Fruit fly (Drosophila melanogaster) ovary, adult (tissue): ENCODE data around the gene CG31626.

Source experiments
- CG17801 ChIP-seq: fragments of 200-800 bp; optimal IDR thresholded peaks from 2 replicates; lab custom pipeline; 2019; ENCODE audit warnings: missing biosample characterization, mild to moderate bottlenecking, missing genetic modification characterization, moderate library complexity; ENCODE audit not compliant: partially characterized antibody

Gene CG31626

dm6 chr2L:21236633-21237032 is at the start of gene CG31626:
CG31626 (minus strand) TSS chr2L:21236733.
- TF ChIP-seq CG17801 (GFP tag; lab: Kevin White, UChicago) = no peak

- TF ChIP-seq CG17801 (GFP tag; lab: Kevin White, UChicago) = no peak
Observed at dm6 chr2L:21268140-21268539, 31.6 kb upstream of the CG31626 start.

- no peak for TF ChIP-seq CG17801 (GFP tag; lab: Kevin White, UChicago)
Observed at dm6 chr2L:21266277-21266676, 29.7 kb upstream of the CG31626 start.

- peak; percentile 29 for TF ChIP-seq CG17801 (GFP tag; lab: Kevin White, UChicago)
Observed at dm6 chr2L:21263470-21264146, 27.1 kb upstream of the CG31626 start.

dm6 chr2L:21262832-21263231 is 26.3 kb upstream of the CG31626 start, which contains the start of gene CG8671:
CG8671 (plus strand) TSS chr2L:21262956.
- TF ChIP-seq CG17801 (GFP tag; lab: Kevin White, UChicago) = no peak

- TF ChIP-seq CG17801 (GFP tag; lab: Kevin White, UChicago) = no peak
Observed at dm6 chr2L:21260869-21261268, 24.3 kb upstream of the CG31626 start.

- TF ChIP-seq CG17801 (GFP tag; lab: Kevin White, UChicago) = no peak
Observed at dm6 chr2L:21259008-21259407, 22.5 kb upstream of the CG31626 start.

dm6 chr2L:21251750-21252149 is 15.2 kb upstream of the CG31626 start:
- TF ChIP-seq CG17801 (GFP tag; lab: Kevin White, UChicago) = no peak

- TF ChIP-seq CG17801 (GFP tag; lab: Kevin White, UChicago) = peak; percentile 32
Observed at dm6 chr2L:21250519-21251336, 14.2 kb upstream of the CG31626 start.

- TF ChIP-seq CG17801 (GFP tag; lab: Kevin White, UChicago) = no peak
Observed at dm6 chr2L:21248877-21249276, 12.3 kb upstream of the CG31626 start.

dm6 chr2L:21247967-21248366 is 11.4 kb upstream of the CG31626 start:
- TF ChIP-seq CG17801 (GFP tag; lab: Kevin White, UChicago) = no peak

- TF ChIP-seq CG17801 (GFP tag; lab: Kevin White, UChicago) = no peak
Observed at dm6 chr2L:21246687-21247086, 10.2 kb upstream of the CG31626 start.

- no peak for TF ChIP-seq CG17801 (GFP tag; lab: Kevin White, UChicago)
Observed at dm6 chr2L:21245093-21245736, 8.7 kb upstream of the CG31626 start.

dm6 chr2L:21243964-21244466 is 7.5 kb upstream of the CG31626 start:
- TF ChIP-seq CG17801 (GFP tag; lab: Kevin White, UChicago) = no peak

- no peak for TF ChIP-seq CG17801 (GFP tag; lab: Kevin White, UChicago)
Observed at dm6 chr2L:21242369-21242768, 5.8 kb upstream of the CG31626 start.
